Fruit fly (Drosophila melanogaster) Kc167 (cell line): ENCODE data around the gene Ser12.

Source experiments
- Myc ChIP-seq: fragments of >200 bp; optimal IDR thresholded peaks from 2 replicates; lab custom pipeline; 2017; ENCODE audit warnings: missing external identifiers
- Sin3A ChIP-seq: fragments of >200 bp; optimal IDR thresholded peaks from 2 replicates; lab custom pipeline; 2018; ENCODE audit warnings: missing external identifiers
- psq ChIP-seq: fragments of >200 bp; optimal IDR thresholded peaks from 2 replicates; lab custom pipeline; 2017; ENCODE audit warnings: missing external identifiers
- ttk ChIP-seq: sonication (Bioruptor generic); optimal IDR thresholded peaks from 2 replicates; lab custom pipeline; 2017; ENCODE audit warnings: missing external identifiers

- TF ChIP-seq Myc (lab: Kevin White, UChicago) (no peak), psq (lab: Kevin White, UChicago) (no peak), ttk (no peak), Sin3A (no peak)
Measured at dm6 chr2L:2239284-2239683, 11.8 kb downstream of the Ser12 start, which contains the start of gene Tengl2.
